Worm (Caenorhabditis elegans): ENCODE results near the gene fbxa-39.

DNA sequence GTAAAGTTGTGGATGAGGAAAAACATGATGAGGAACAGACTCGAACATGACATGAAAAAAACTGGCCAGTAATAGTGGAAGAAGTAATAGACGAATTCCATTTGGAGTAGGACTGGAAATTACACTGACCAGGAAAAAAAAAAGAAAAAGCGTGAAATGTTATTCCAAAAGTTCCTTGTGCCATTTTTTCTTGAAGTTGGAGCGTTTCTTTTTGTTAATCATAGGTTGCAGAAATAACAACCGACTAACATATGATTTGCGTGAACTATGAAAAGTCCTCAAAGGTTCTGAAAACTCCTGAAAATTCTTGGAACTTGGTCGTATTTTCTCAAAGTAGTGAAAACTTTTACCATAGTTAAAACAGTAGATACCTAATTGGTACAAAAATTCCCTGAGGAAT, 27.1 kb upstream of the fbxa-39 start, which contains the start of gene srd-67:
- TF ChIP-seq ama-1 (optimal IDR thresholded peaks at IDR 0.05) (no peak), hmg-4 (GFP tag; optimal IDR thresholded peaks at IDR 0.05) (no peak), B0310.2 (tag; optimal IDR thresholded peaks at IDR 0.05) (no peak), aly-1 (tag; optimal IDR thresholded peaks at IDR 0.05) (no peak), ceh-13 (GFP tag; optimal IDR thresholded peaks at IDR 0.05) (no peak), ets-7 (tag; optimal IDR thresholded peaks at IDR 0.05) (no peak)
